5 fruit fly cellular contexts compared by ENCODE assay signal in the genomic region with DNA sequence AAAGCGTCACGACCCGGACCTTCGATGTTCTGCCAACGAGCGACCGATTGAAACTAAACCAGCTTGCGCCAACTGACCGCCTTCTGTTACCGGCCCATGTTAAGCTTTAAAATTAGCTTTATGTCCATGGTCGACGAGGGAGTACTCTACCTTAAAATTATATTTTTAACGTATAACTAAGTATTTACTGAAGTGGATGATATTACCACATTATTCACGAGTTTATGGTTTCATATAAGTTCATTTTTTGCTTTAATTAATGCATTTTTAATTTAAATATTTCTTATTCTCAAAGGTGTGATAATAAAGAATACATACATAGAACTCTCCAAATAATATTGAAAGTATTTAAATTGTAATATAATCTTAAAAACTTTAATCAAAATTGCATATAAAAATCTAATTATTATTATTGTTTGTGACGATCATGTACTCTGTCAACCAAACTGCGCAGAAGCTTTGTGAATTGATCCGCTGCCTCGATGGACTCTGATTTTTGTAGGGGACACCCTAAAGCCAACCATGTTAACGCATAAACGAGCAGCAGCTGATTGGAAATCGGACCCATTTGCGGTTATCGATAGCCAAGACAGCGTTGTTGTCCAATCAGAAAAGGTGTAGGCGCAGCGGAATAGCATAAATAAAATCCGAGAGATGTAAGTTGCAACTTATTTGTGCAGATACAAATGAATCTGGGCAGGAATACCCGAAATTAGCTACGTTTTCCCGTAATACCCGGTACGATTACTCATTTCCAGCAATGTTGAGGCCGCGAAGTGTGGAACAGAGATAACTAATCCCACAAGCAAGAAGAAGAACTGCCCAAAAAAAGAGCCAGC.
TF ChIP-seq lines count a peak whose summit lies in the region.

A gene (minus strand): TSS at position 57 of the 839 bp plus-strand sequence.
A gene (plus strand): TSS at position 581 of the 839 bp plus-strand sequence.

- TF ChIP-seq CTCF in whole organism, embryonic (GFP tag; optimal IDR thresholded peaks at IDR 0.05; lab: Kevin White, UChicago): no peak

TF ChIP-seq in whole organism, adult, 20 proteins besides CTCF, POLR2A, EP300 and RAD21:
- TF ChIP-seq ovo (GFP tag; optimal IDR thresholded peaks at IDR 0.05; lab: Kevin White, UChicago) (no peak), toe (GFP tag; optimal IDR thresholded peaks at IDR 0.05; lab: Kevin White, UChicago) (no peak), tj (GFP tag; optimal IDR thresholded peaks at IDR 0.05; lab: Kevin White, UChicago) (peak; percentile 29), bab1 (GFP tag; optimal IDR thresholded peaks at IDR 0.05; lab: Kevin White, UChicago) (peak; percentile 65), CG11617 (GFP tag; optimal IDR thresholded peaks at IDR 0.05; lab: Kevin White, UChicago) (peak; percentile 92), CG7045 (GFP tag; optimal IDR thresholded peaks at IDR 0.05; lab: Kevin White, UChicago) (peak; percentile 84), CG1620 (GFP tag; optimal IDR thresholded peaks at IDR 0.05; lab: Kevin White, UChicago) (peak; percentile 27), CG12768 (GFP tag; optimal IDR thresholded peaks at IDR 0.05; lab: Kevin White, UChicago) (peak; percentile 71), CG7101 (tag; optimal IDR thresholded peaks at IDR 0.05; lab: Kevin White, UChicago) (peak; percentile 84), CG33017 (tag; optimal IDR thresholded peaks at IDR 0.05; lab: Kevin White, UChicago) (peak; percentile 86), CG14711 (tag; optimal IDR thresholded peaks at IDR 0.05; lab: Kevin White, UChicago) (peak; percentile 80), CG5204 (GFP tag; optimal IDR thresholded peaks at IDR 0.05; lab: Kevin White, UChicago) (no peak), pad (GFP tag; optimal IDR thresholded peaks at IDR 0.05; lab: Kevin White, UChicago) (peak; percentile 72), Clk (GFP tag; optimal IDR thresholded peaks at IDR 0.05; lab: Kevin White, UChicago) (peak; percentile 70)

TF ChIP-seq in whole organism, embryonic, 481 proteins besides CTCF, POLR2A, EP300 and RAD21 (continues in another document):
- TF ChIP-seq NC2β (GFP tag; optimal IDR thresholded peaks at IDR 0.05; lab: Kevin White, UChicago) (no peak), peb (GFP tag; IDR thresholded peaks at IDR 0.05; lab: Robert Waterston, UW) (no peak), CG32767 (GFP tag; IDR thresholded peaks at IDR 0.05; lab: Robert Waterston, UW) (peak; percentile 61), zfh2 (GFP tag; optimal IDR thresholded peaks at IDR 0.05; lab: Kevin White, UChicago) (peak; percentile 41), pnt (GFP tag; optimal IDR thresholded peaks at IDR 0.05; lab: Kevin White, UChicago) (no peak), CG18011 (GFP tag; optimal IDR thresholded peaks at IDR 0.05; lab: Kevin White, UChicago) (peak; percentile 31), CG11723 (GFP tag; optimal IDR thresholded peaks at IDR 0.05; lab: Kevin White, UChicago) (peak; percentile 78), CG11560 (tag; IDR thresholded peaks at IDR 0.05; lab: Robert Waterston, UW) (no peak), CG8290 (GFP tag; optimal IDR thresholded peaks at IDR 0.05; lab: Kevin White, UChicago) (peak; percentile 31), CG8290 (tag; optimal IDR thresholded peaks at IDR 0.05; lab: Kevin White, UChicago) (peak in 1 of 2 experiments; percentile 74), CG8924 (tag; optimal IDR thresholded peaks at IDR 0.05; lab: Kevin White, UChicago) (peak; percentile 93), nmo (GFP tag; optimal IDR thresholded peaks at IDR 0.05; lab: Kevin White, UChicago) (peak; percentile 94), Neu2 (GFP tag; optimal IDR thresholded peaks at IDR 0.05; lab: Kevin White, UChicago; ENCODE audit: borderline replicate concordance) (no peak), CG12391 (tag; optimal IDR thresholded peaks at IDR 0.05; lab: Kevin White, UChicago) (peak; percentile 90), YL-1 (GFP tag; optimal IDR thresholded peaks at IDR 0.05; lab: Kevin White, UChicago) (peak; percentile 47), Nf-YA (GFP tag; IDR thresholded peaks at IDR 0.05; lab: Robert Waterston, UW) (0 out of 2 replicates have a peak, but pooled peaks have one; percentile 10)

TF ChIP-seq in whole organism, prepupa, 60 proteins besides CTCF, POLR2A, EP300 and RAD21 (continues in another document):
- peak; percentile 57 for TF ChIP-seq Gug (GFP tag; IDR thresholded peaks at IDR 0.05; lab: Robert Waterston, UW)
- TF ChIP-seq CG3032 (tag; optimal IDR thresholded peaks at IDR 0.05; lab: Kevin White, UChicago): peak; percentile 86
- TF ChIP-seq CG8119 (GFP tag; IDR thresholded peaks at IDR 0.05; lab: Robert Waterston, UW): peak; percentile 65; the same call in 1 of the 3 replicates
- TF ChIP-seq pdm3 (GFP tag; optimal IDR thresholded peaks at IDR 0.05; lab: Kevin White, UChicago): no peak
- peak; percentile 83 for TF ChIP-seq acj6 (GFP tag; optimal IDR thresholded peaks at IDR 0.05; lab: Kevin White, UChicago)
- peak; percentile 88 for TF ChIP-seq Ets96B (tag; optimal IDR thresholded peaks at IDR 0.05; lab: Kevin White, UChicago)
- peak; percentile 65 for TF ChIP-seq Blimp-1 (GFP tag; optimal IDR thresholded peaks at IDR 0.05; lab: Kevin White, UChicago)
- TF ChIP-seq cyc (GFP tag; optimal IDR thresholded peaks at IDR 0.05; lab: Kevin White, UChicago): peak; percentile 76
- peak; percentile 83 for TF ChIP-seq dsx (GFP tag; optimal IDR thresholded peaks at IDR 0.05; lab: Kevin White, UChicago; ENCODE audit: poor library complexity, severe bottlenecking)
- peak; percentile 84 for TF ChIP-seq CG6276 (GFP tag; optimal IDR thresholded peaks at IDR 0.05; lab: Kevin White, UChicago)
- TF ChIP-seq ss (GFP tag; optimal IDR thresholded peaks at IDR 0.05; lab: Kevin White, UChicago): peak; percentile 83 to 90
- TF ChIP-seq CG31627 (GFP tag; optimal IDR thresholded peaks at IDR 0.05; lab: Kevin White, UChicago): peak; percentile 60
- TF ChIP-seq CG10669 (GFP tag; optimal IDR thresholded peaks at IDR 0.05; lab: Kevin White, UChicago): peak; percentile 73
- TF ChIP-seq Eip75B (GFP tag; optimal IDR thresholded peaks at IDR 0.05; lab: Kevin White, UChicago): peak; percentile 68
- TF ChIP-seq salr (GFP tag; optimal IDR thresholded peaks at IDR 0.05; lab: Kevin White, UChicago): peak; percentile 19 to 86
- TF ChIP-seq net (GFP tag; optimal IDR thresholded peaks at IDR 0.05; lab: Kevin White, UChicago): peak; percentile 76
- no peak for TF ChIP-seq Smox (GFP tag; optimal IDR thresholded peaks at IDR 0.05; lab: Kevin White, UChicago)

TF ChIP-seq in whole organism, pupa, 21 proteins besides CTCF, POLR2A, EP300 and RAD21:
- TF ChIP-seq CG15710 (tag; optimal IDR thresholded peaks at IDR 0.05; lab: Kevin White, UChicago) (peak; percentile 87), Ets98B (GFP tag; IDR thresholded peaks at IDR 0.05; lab: Robert Waterston, UW) (peak; percentile 31), CG34367 (tag; optimal IDR thresholded peaks at IDR 0.05; lab: Kevin White, UChicago) (peak; percentile 75), CG32121 (GFP tag; IDR thresholded peaks at IDR 0.05; lab: Robert Waterston, UW) (peak; percentile 52), CG10348 (GFP tag; IDR thresholded peaks at IDR 0.05; lab: Robert Waterston, UW) (no peak), CG8159 (tag; optimal IDR thresholded peaks at IDR 0.05; lab: Kevin White, UChicago) (peak; percentile 92), CG4496 (GFP tag; IDR thresholded peaks at IDR 0.05; lab: Robert Waterston, UW) (peak; percentile 49; the same call in 1 of the 3 replicates), rn (GFP tag; IDR thresholded peaks at IDR 0.05; lab: Robert Waterston, UW) (peak; percentile 68), gl (tag; optimal IDR thresholded peaks at IDR 0.05; lab: Kevin White, UChicago) (no peak), CG8301 (tag; optimal IDR thresholded peaks at IDR 0.05; lab: Kevin White, UChicago) (peak; percentile 81), CG13204 (GFP tag; optimal IDR thresholded peaks at IDR 0.05; lab: Kevin White, UChicago) (no peak), CG17806 (tag; optimal IDR thresholded peaks at IDR 0.05; lab: Kevin White, UChicago) (peak; percentile 79), Snoo (tag; optimal IDR thresholded peaks at IDR 0.05; lab: Kevin White, UChicago) (peak; percentile 85), CG12605 (GFP tag; IDR thresholded peaks at IDR 0.05; lab: Robert Waterston, UW) (no peak; the same call in none of the 2 replicates), CG9948 (tag; optimal IDR thresholded peaks at IDR 0.05; lab: Kevin White, UChicago) (peak; percentile 84), D1 (tag; optimal IDR thresholded peaks at IDR 0.05; lab: Kevin White, UChicago) (no peak), fd96Ca (GFP tag; IDR thresholded peaks at IDR 0.05; lab: Robert Waterston, UW) (peak; percentile 49; the same call in 1 of the 3 replicates), Pif1B (GFP tag; optimal IDR thresholded peaks at IDR 0.05; lab: Kevin White, UChicago) (peak; percentile 71)

TF ChIP-seq in whole organism, wandering third instar larva, 38 proteins besides CTCF, POLR2A, EP300 and RAD21 (continues in another document):
- TF ChIP-seq h (GFP tag; optimal IDR thresholded peaks at IDR 0.05; lab: Kevin White, UChicago) (peak; percentile 69), woc (GFP tag; optimal IDR thresholded peaks at IDR 0.05; lab: Kevin White, UChicago) (peak; percentile 86), dsf (GFP tag; optimal IDR thresholded peaks at IDR 0.05; lab: Kevin White, UChicago; ENCODE audit: borderline replicate concordance) (peak; percentile 18), Mio (GFP tag; optimal IDR thresholded peaks at IDR 0.05; lab: Kevin White, UChicago) (no peak), Vsx2 (GFP tag; optimal IDR thresholded peaks at IDR 0.05; lab: Kevin White, UChicago; ENCODE audit: partially characterized antibody) (no peak), fru (GFP tag; optimal IDR thresholded peaks at IDR 0.05; lab: Kevin White, UChicago) (peak; percentile 78), Sp1 (GFP tag; optimal IDR thresholded peaks at IDR 0.05; lab: Kevin White, UChicago) (peak; percentile 93), sage (GFP tag; optimal IDR thresholded peaks at IDR 0.05; lab: Kevin White, UChicago) (peak; percentile 79), lola (GFP tag; optimal IDR thresholded peaks at IDR 0.05; lab: Kevin White, UChicago) (no peak), foxo (GFP tag; optimal IDR thresholded peaks at IDR 0.05; lab: Kevin White, UChicago) (peak in 1 of 2 experiments; percentile 87), usp (GFP tag; optimal IDR thresholded peaks at IDR 0.05; lab: Kevin White, UChicago) (no peak), sv (GFP tag; optimal IDR thresholded peaks at IDR 0.05; lab: Kevin White, UChicago) (peak; percentile 65), dmrt93B (GFP tag; optimal IDR thresholded peaks at IDR 0.05; lab: Kevin White, UChicago) (no peak), tai (GFP tag; optimal IDR thresholded peaks at IDR 0.05; lab: Kevin White, UChicago) (no peak), ey (GFP tag; optimal IDR thresholded peaks at IDR 0.05; lab: Kevin White, UChicago) (peak; percentile 26), CG9705 (GFP tag; optimal IDR thresholded peaks at IDR 0.05; lab: Kevin White, UChicago) (peak; percentile 65), CrebA (GFP tag; optimal IDR thresholded peaks at IDR 0.05; lab: Kevin White, UChicago; ENCODE audit: borderline replicate concordance) (no peak), psq (GFP tag; optimal IDR thresholded peaks at IDR 0.05; lab: Kevin White, UChicago) (peak; percentile 84), N (GFP tag; optimal IDR thresholded peaks at IDR 0.05; lab: Kevin White, UChicago) (no peak), HLH106 (tag; optimal IDR thresholded peaks at IDR 0.05; lab: Kevin White, UChicago) (peak; percentile 89)
